Worm (Caenorhabditis elegans): Measurements from ENCODE around the gene Y71H2B.11.

DNA sequence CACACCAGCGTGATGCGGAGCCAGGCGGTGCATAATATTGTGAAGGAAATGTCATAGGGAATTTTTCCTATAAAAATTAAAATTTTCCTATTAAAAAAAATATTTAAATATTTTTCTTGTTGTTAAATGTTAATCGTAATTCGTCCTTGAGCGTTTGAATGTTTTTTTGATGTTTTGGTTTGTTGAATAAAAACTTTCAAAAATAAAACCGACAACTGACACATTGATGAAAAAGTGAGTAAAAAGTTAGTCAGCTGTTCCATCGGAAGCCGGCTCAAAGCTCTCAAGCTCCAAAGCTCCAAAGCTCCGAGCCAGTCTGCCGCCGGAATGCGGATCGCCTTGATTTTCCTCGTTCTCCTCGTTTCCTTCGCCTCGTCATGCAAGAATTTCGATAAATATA, 14.9 kb downstream of the Y71H2B.11 start, which contains the start of gene Y71H2B.4:
- no peak for TF ChIP-seq dao-5 (tag; optimal IDR thresholded peaks at IDR 0.05)
- no peak for TF ChIP-seq him-1 (tag; optimal IDR thresholded peaks at IDR 0.05)
- TF ChIP-seq W03F9.2 (tag; optimal IDR thresholded peaks at IDR 0.05): no peak

Data from whole organism, L4/young adult.